Worm (Caenorhabditis elegans) whole organism, L3 larva: ENCODE results near the gene Y73B6BL.29.

Experiments
- R02D3.7 ChIP-seq: fragments of 150-350 bp; optimal IDR thresholded peaks from 2 replicates; lab custom pipeline; 2014; ENCODE audit warnings: missing biosample characterization, missing genetic modification characterization
- ceh-9 ChIP-seq: sonication (generic microtip); optimal IDR thresholded peaks from 2 replicates; lab custom pipeline; 2018; ENCODE audit warnings: missing biosample characterization, missing genetic modification characterization
- fkh-10 ChIP-seq: sonication (generic microtip); optimal IDR thresholded peaks from 2 replicates; lab custom pipeline; 2017; ENCODE audit warnings: missing biosample characterization, missing genetic modification reagents, missing genetic modification characterization
- jun-1 ChIP-seq: fragments of 150-350 bp; optimal IDR thresholded peaks from 2 replicates; lab custom pipeline; 2014; ENCODE audit warnings: missing biosample characterization, missing genetic modification reagents, missing genetic modification characterization
- lin-15B ChIP-seq: fragments of 150-350 bp; optimal IDR thresholded peaks from 2 replicates; lab custom pipeline; 2014; ENCODE audit warnings: missing biosample characterization, missing genetic modification characterization
- nhr-11 ChIP-seq: fragments of 150-350 bp; optimal IDR thresholded peaks from 2 replicates; lab custom pipeline; 2014; ENCODE audit warnings: missing biosample characterization, missing genetic modification characterization
- nhr-25 ChIP-seq: sonication (generic microtip); optimal IDR thresholded peaks from 2 replicates; lab custom pipeline; 2017; ENCODE audit warnings: missing biosample characterization, missing genetic modification characterization
- nhr-67 ChIP-seq: fragments of 150-350 bp; optimal IDR thresholded peaks from 2 replicates; lab custom pipeline; 2014; ENCODE audit warnings: missing biosample characterization, missing genetic modification characterization
- nhr-77 ChIP-seq: fragments of 150-350 bp; optimal IDR thresholded peaks from 2 replicates; lab custom pipeline; 2014; ENCODE audit warnings: missing biosample characterization, missing genetic modification characterization
- pha-4 ChIP-seq: fragments of 150-350 bp; optimal IDR thresholded peaks from 2 replicates; lab custom pipeline; 2014; ENCODE audit warnings: missing biosample characterization, missing genetic modification reagents, missing genetic modification characterization
- skn-1 ChIP-seq: fragments of 150-350 bp; optimal IDR thresholded peaks from 2 replicates; lab custom pipeline; 2014; ENCODE audit warnings: missing biosample characterization, missing genetic modification characterization
- ztf-11 ChIP-seq: fragments of 150-350 bp; optimal IDR thresholded peaks from 2 replicates; lab custom pipeline; 2014; ENCODE audit warnings: missing biosample characterization, missing genetic modification characterization

ce11 chrIV:6294081-6294480, 27.6 kb upstream of the Y73B6BL.29 start, which contains the start of gene hil-2:
- TF ChIP-seq ceh-9 (no peak), pha-4 (no peak), nhr-11 (tag; lab: Kevin White, UChicago) (no peak), fkh-10 (GFP tag; lab: Kevin White, UChicago) (no peak), skn-1 (tag; lab: Kevin White, UChicago) (no peak), nhr-77 (tag; lab: Kevin White, UChicago) (no peak), lin-15B (tag; lab: Kevin White, UChicago) (no peak), jun-1 (tag; lab: Kevin White, UChicago) (no peak), R02D3.7 (tag; lab: Kevin White, UChicago) (no peak), nhr-67 (tag; lab: Kevin White, UChicago) (no peak), ztf-11 (tag; lab: Kevin White, UChicago) (no peak), nhr-25 (tag; lab: Kevin White, UChicago) (no peak)
